Worm (Caenorhabditis elegans): ENCODE data around the gene srh-16.

DNA sequence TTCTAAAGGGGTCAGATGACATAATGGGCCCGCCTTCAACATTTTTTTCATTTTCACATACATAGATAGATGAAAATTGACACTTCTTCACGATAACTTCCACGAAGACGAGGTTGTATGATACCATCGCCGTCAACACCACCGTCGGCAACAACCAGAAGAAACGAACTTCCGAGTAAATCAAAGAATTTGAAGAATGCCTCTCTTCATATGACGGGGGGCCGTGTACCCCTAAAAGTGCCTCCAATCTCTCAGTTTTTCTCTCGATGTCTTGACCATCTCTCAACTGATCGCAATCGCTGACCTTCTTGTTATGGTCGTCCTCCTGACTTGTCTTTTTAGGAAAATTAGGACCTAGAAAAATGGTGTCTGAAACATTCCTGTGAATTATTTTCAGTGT is 3.9 kb downstream of the srh-16 start:
- TF ChIP-seq nhr-11 (tag; optimal IDR thresholded peaks at IDR 0.05): no peak
- TF ChIP-seq Y22D7AL.16 (tag; optimal IDR thresholded peaks at IDR 0.05): no peak
- TF ChIP-seq ceh-9 (tag; optimal IDR thresholded peaks at IDR 0.05): no peak
- TF ChIP-seq F13H6.1 (tag; optimal IDR thresholded peaks at IDR 0.05): no peak
- no peak for TF ChIP-seq ahr-1 (tag; optimal IDR thresholded peaks at IDR 0.05)
- TF ChIP-seq pag-3 (tag; optimal IDR thresholded peaks at IDR 0.05; ENCODE audit: borderline replicate concordance): no peak
- TF ChIP-seq pax-1 (tag; optimal IDR thresholded peaks at IDR 0.05): no peak
- no peak for TF ChIP-seq tbx-2 (tag; optimal IDR thresholded peaks at IDR 0.05)
- TF ChIP-seq nfya-1 (tag; optimal IDR thresholded peaks at IDR 0.05): no peak
- no peak for TF ChIP-seq lin-11 (tag; optimal IDR thresholded peaks at IDR 0.05)
- TF ChIP-seq elt-2 (tag; optimal IDR thresholded peaks at IDR 0.05): no peak

Measured in whole organism, late embryonic.